Fruit fly (Drosophila melanogaster): Measurements from ENCODE around the gene CDK2AP1.

The CDK2AP1 gene

DNA sequence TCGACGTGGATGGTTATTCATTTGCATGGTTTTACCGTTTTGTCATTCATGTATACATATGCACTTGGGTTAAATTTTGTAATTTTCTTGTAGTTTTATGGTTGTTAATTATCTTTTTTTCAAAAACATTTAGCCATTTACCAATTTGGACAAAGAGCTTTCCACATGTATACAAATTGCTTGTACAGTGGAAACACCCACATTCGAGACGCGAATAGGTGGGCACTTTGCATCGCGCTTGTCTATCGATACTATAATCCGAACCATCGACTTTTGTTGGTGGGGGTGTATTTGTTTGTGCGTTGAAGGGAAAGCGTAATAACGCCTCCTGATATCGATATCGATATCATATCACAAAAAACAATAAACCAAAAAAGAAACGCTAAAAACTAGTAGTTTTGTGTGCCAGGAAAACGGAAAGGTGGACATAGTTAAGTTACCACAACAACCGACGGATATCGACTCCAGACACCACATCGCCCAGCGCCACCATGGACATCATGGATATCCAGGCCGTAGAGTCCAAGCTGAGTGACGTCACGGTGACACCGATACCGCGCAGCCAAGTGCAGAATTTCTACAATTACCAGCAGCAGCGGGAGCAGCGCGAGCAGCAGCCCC, at the start of gene CDK2AP1 (continued):
- TF ChIP-seq CG6683 (GFP tag; optimal IDR thresholded peaks at IDR 0.05) (no peak), knrl (GFP tag; IDR thresholded peaks at IDR 0.05; ENCODE audit: partially characterized antibody) (peak; percentile 71), lilli (GFP tag; optimal IDR thresholded peaks at IDR 0.05) (peak; percentile 21), Ets97D (GFP tag; optimal IDR thresholded peaks at IDR 0.05) (peak; percentile 38), CG2116 (GFP tag; optimal IDR thresholded peaks at IDR 0.05) (peak; percentile 78), CG17328 (GFP tag; IDR thresholded peaks at IDR 0.05) (peak; percentile 39; the same call in 1 of the 2 replicates), ssp (GFP tag; IDR thresholded peaks at IDR 0.05) (peak; percentile 96), CG13775 (GFP tag; optimal IDR thresholded peaks at IDR 0.05) (peak; percentile 25), sc (optimal IDR thresholded peaks at IDR 0.05) (no peak), sc (GFP tag; optimal IDR thresholded peaks at IDR 0.05) (no peak), CG11085 (GFP tag; IDR thresholded peaks at IDR 0.05) (no peak), slp2 (GFP tag; optimal IDR thresholded peaks at IDR 0.05) (peak; percentile 11), Hr51 (GFP tag; optimal IDR thresholded peaks at IDR 0.05) (no peak), disco-r (GFP tag; optimal IDR thresholded peaks at IDR 0.05) (no peak), CG6654 (GFP tag; optimal IDR thresholded peaks at IDR 0.05) (no peak), chn (GFP tag; optimal IDR thresholded peaks at IDR 0.05) (peak; percentile 49), Aef1 (GFP tag; IDR thresholded peaks at IDR 0.05) (peak; percentile 25; the same call in 1 of the 3 replicates), Hsf (GFP tag; optimal IDR thresholded peaks at IDR 0.05) (peak; percentile 35), CG6765 (GFP tag; optimal IDR thresholded peaks at IDR 0.05) (no peak), Dref (GFP tag; IDR thresholded peaks at IDR 0.05) (peak; percentile 89), CG18599 (GFP tag; optimal IDR thresholded peaks at IDR 0.05) (no peak), seq (GFP tag; IDR thresholded peaks at IDR 0.05) (no peak), Oli (tag; optimal IDR thresholded peaks at IDR 0.05) (no peak), gsb-n (tag; optimal IDR thresholded peaks at IDR 0.05) (no peak), hb (GFP tag; IDR thresholded peaks at IDR 0.05; ENCODE audit: partially characterized antibody) (peak; percentile 84), Dll (GFP tag; IDR thresholded peaks at IDR 0.05; ENCODE audit: partially characterized antibody) (peak; percentile 69; the same call in 3 of the 4 replicates), slbo (GFP tag; IDR thresholded peaks at IDR 0.05) (peak; percentile 55), CG5245 (GFP tag; optimal IDR thresholded peaks at IDR 0.05) (no peak), Dfd (GFP tag; optimal IDR thresholded peaks at IDR 0.05) (peak in 1 of 2 experiments; percentile 55), insv (GFP tag; optimal IDR thresholded peaks at IDR 0.05) (no peak), twi (tag; optimal IDR thresholded peaks at IDR 0.05) (no peak), Ssrp (tag; optimal IDR thresholded peaks at IDR 0.05) (no peak), NC2β (GFP tag; optimal IDR thresholded peaks at IDR 0.05) (peak; percentile 18), stwl (tag; optimal IDR thresholded peaks at IDR 0.05) (peak; percentile 46), CG4820 (GFP tag; optimal IDR thresholded peaks at IDR 0.05) (no peak), Sin3A (optimal IDR thresholded peaks at IDR 0.05) (peak; percentile 19), wor (GFP tag; IDR thresholded peaks at IDR 0.05) (no peak), CG10979 (tag; optimal IDR thresholded peaks at IDR 0.05) (no peak), cg (GFP tag; optimal IDR thresholded peaks at IDR 0.05) (no peak), Abd-B (GFP tag; optimal IDR thresholded peaks at IDR 0.05) (peak; percentile 35), tna (GFP tag; IDR thresholded peaks at IDR 0.05; ENCODE audit: partially characterized antibody) (peak; percentile 81; the same call in 1 of the 2 replicates), CG17829 (tag; optimal IDR thresholded peaks at IDR 0.05) (peak; percentile 32), Myb (GFP tag; optimal IDR thresholded peaks at IDR 0.05) (peak; percentile 57), maf-S (GFP tag; optimal IDR thresholded peaks at IDR 0.05) (peak; percentile 10), exex (tag; optimal IDR thresholded peaks at IDR 0.05) (no peak), pan (optimal IDR thresholded peaks at IDR 0.05) (no peak), pan (GFP tag; optimal IDR thresholded peaks at IDR 0.05 in 1 of 2, IDR thresholded peaks at IDR 0.05 in 1 of 2) (no peak), da (GFP tag; optimal IDR thresholded peaks at IDR 0.05) (no peak), HLH4C (GFP tag; IDR thresholded peaks at IDR 0.05; ENCODE audit: partially characterized antibody) (peak; percentile 87), Atf3 (GFP tag; optimal IDR thresholded peaks at IDR 0.05) (peak; percentile 48), vvl (GFP tag; IDR thresholded peaks at IDR 0.05) (peak; percentile 63)

Measured in whole organism, embryonic.